Fruit fly (Drosophila melanogaster) whole organism, adult: ENCODE data around the gene CG32295.

Experiments used
- cic ChIP-seq: fragments of 200-800 bp; sonication (Bioruptor generic); optimal IDR thresholded peaks from 2 replicates; lab custom pipeline; 2017; ENCODE audit warnings: missing biosample characterization, mild to moderate bottlenecking, missing genetic modification characterization, moderate library complexity
- kay ChIP-seq: fragments of 200-800 bp; sonication (Bioruptor generic); peaks from one replicate; lab custom pipeline; 2016; ENCODE audit warnings: missing biosample characterization, missing genetic modification characterization, borderline replicate concordance

dm6 chr3L:2572907-2573591 lies 46.3 kb upstream of the CG32295 start:
- peak; percentile 69 for TF ChIP-seq cic (GFP tag; lab: Kevin White, UChicago)
- TF ChIP-seq kay (GFP tag; lab: Kevin White, UChicago), result peak; percentile 98
